Worm (Caenorhabditis elegans): ENCODE results near the gene C13A2.10.

ce11 chrV:7237094-7237132 is 38.0 kb downstream of the C13A2.10 start, which contains the start of gene hpo-9:
- TF ChIP-seq snpc-4 (GFP tag; optimal IDR thresholded peaks at IDR 0.05) (no peak), snpc-4 (tag; optimal IDR thresholded peaks at IDR 0.05) (no peak), Y95B8A.8 (GFP tag; IDR thresholded peaks at IDR 0.05) (no peak), ama-1 (optimal IDR thresholded peaks at IDR 0.05) (no peak), ama-1 (GFP tag; optimal IDR thresholded peaks at IDR 0.05) (no peak), rcor-1 (GFP tag; IDR thresholded peaks at IDR 0.05) (no peak), tbx-9 (tag; optimal IDR thresholded peaks at IDR 0.05; ENCODE audit: borderline replicate concordance) (no peak), mcd-1 (GFP tag; IDR thresholded peaks at IDR 0.05) (no peak), nhr-179 (tag; optimal IDR thresholded peaks at IDR 0.05) (no peak), hlh-26 (GFP tag; conservative IDR thresholded peaks at IDR 0.05) (no peak), aptf-3 (GFP tag; IDR thresholded peaks at IDR 0.05) (no peak), akir-1 (GFP tag; optimal IDR thresholded peaks at IDR 0.05) (no peak), attf-5 (GFP tag; optimal IDR thresholded peaks at IDR 0.05) (no peak), egrh-3 (GFP tag; IDR thresholded peaks at IDR 0.05) (no peak)

Measured in whole organism, young adult.